Worm (Caenorhabditis elegans): ENCODE data around the gene tbp-1.

Gene tbp-1

ce11 chrIII:7335220-7335619 lies 48.6 kb upstream of the tbp-1 start, which contains the start of gene F56C9.10 (continued):
- peak; percentile 82 for TF ChIP-seq ceh-20 (GFP tag; IDR thresholded peaks at IDR 0.05)
- peak; percentile 76 for TF ChIP-seq tra-1 (GFP tag; IDR thresholded peaks at IDR 0.05)
- no peak for TF ChIP-seq madf-5 (GFP tag; IDR thresholded peaks at IDR 0.05)
- peak; percentile 95 for TF ChIP-seq mep-1 (tag; optimal IDR thresholded peaks at IDR 0.05)
- TF ChIP-seq hlh-30 (tag; optimal IDR thresholded peaks at IDR 0.05; ENCODE audit: insufficient read depth): peak; percentile 100
- TF ChIP-seq cey-2 (tag; optimal IDR thresholded peaks at IDR 0.05; ENCODE audit: borderline replicate concordance, insufficient read depth): peak; percentile 89
- no peak for TF ChIP-seq lim-7 (GFP tag; IDR thresholded peaks at IDR 0.05)
- peak; percentile 91 to 99 for TF ChIP-seq mdl-1 (tag; optimal IDR thresholded peaks at IDR 0.05)
- TF ChIP-seq ceh-62 (tag; optimal IDR thresholded peaks at IDR 0.05): no peak
- TF ChIP-seq mes-2 (tag; optimal IDR thresholded peaks at IDR 0.05; ENCODE audit: poor library complexity, severe bottlenecking): peak; percentile 77
- TF ChIP-seq zip-2 (tag; optimal IDR thresholded peaks at IDR 0.05): no peak
- no peak for TF ChIP-seq daf-19 (GFP tag; conservative IDR thresholded peaks at IDR 0.05)
- TF ChIP-seq nhr-102 (tag; optimal IDR thresholded peaks at IDR 0.05): peak; percentile 72
- TF ChIP-seq sdz-12 (GFP tag; optimal IDR thresholded peaks at IDR 0.05): no peak
- TF ChIP-seq mxl-2 (GFP tag; conservative IDR thresholded peaks at IDR 0.05): 0 out of 2 replicates have a peak, but pooled peaks have one; percentile 18
- no peak for TF ChIP-seq nhr-42 (GFP tag; IDR thresholded peaks at IDR 0.05)
- peak; percentile 35 for TF ChIP-seq lin-13 (GFP tag; optimal IDR thresholded peaks at IDR 0.05)
- no peak for TF ChIP-seq fos-1 (tag; optimal IDR thresholded peaks at IDR 0.05)
- TF ChIP-seq unc-39 (tag; optimal IDR thresholded peaks at IDR 0.05): no peak
- no peak for TF ChIP-seq spr-3 (GFP tag; optimal IDR thresholded peaks at IDR 0.05)
- TF ChIP-seq nhr-10 (tag; optimal IDR thresholded peaks at IDR 0.05): no peak
- TF ChIP-seq lir-3 (tag; optimal IDR thresholded peaks at IDR 0.05): no peak
- TF ChIP-seq nhr-11 (tag; optimal IDR thresholded peaks at IDR 0.05): peak; percentile 89
- no peak for TF ChIP-seq egl-27 (tag; optimal IDR thresholded peaks at IDR 0.05)
- TF ChIP-seq jun-1 (tag; optimal IDR thresholded peaks at IDR 0.05): no peak
- peak in 1 of 2 experiments; percentile 65 for TF ChIP-seq daf-16 (GFP tag; optimal IDR thresholded peaks at IDR 0.05)
- peak; percentile 38 for TF ChIP-seq daf-16 (tag; optimal IDR thresholded peaks at IDR 0.05)
- TF ChIP-seq D1046.2 (GFP tag; IDR thresholded peaks at IDR 0.05): no peak
- no peak for TF ChIP-seq lin-15B (tag; optimal IDR thresholded peaks at IDR 0.05)
- peak; percentile 77 to 89 for TF ChIP-seq lsy-2 (tag; optimal IDR thresholded peaks at IDR 0.05)
- no peak for TF ChIP-seq lin-39 (tag; optimal IDR thresholded peaks at IDR 0.05)
- TF ChIP-seq zag-1 (tag; optimal IDR thresholded peaks at IDR 0.05): no peak
- 0 out of 2 replicates have a peak, but pooled peaks have one; percentile 30 for TF ChIP-seq Y105C5A.15 (GFP tag; IDR thresholded peaks at IDR 0.05)
- peak; percentile 84 for TF ChIP-seq hmg-1.1 (GFP tag; IDR thresholded peaks at IDR 0.05)
- no peak for TF ChIP-seq ztf-11 (tag; optimal IDR thresholded peaks at IDR 0.05)
- TF ChIP-seq nhr-77 (tag; optimal IDR thresholded peaks at IDR 0.05): peak; percentile 83
- TF ChIP-seq saeg-2 (GFP tag; IDR thresholded peaks at IDR 0.05): 0 out of 2 replicates have a peak, but pooled peaks have one; percentile 38
- TF ChIP-seq arid-1 (GFP tag; conservative IDR thresholded peaks at IDR 0.05): peak; percentile 64; the same call in 1 of the 2 replicates
- TF ChIP-seq skn-1 (tag; optimal IDR thresholded peaks at IDR 0.05): no peak
- no peak for TF ChIP-seq R02D3.7 (tag; optimal IDR thresholded peaks at IDR 0.05)
- no peak for TF ChIP-seq Y48G9A.11 (GFP tag; IDR thresholded peaks at IDR 0.05)
- TF ChIP-seq ceh-44 (GFP tag; IDR thresholded peaks at IDR 0.05): no peak
- no peak for TF ChIP-seq nhr-111 (GFP tag; optimal IDR thresholded peaks at IDR 0.05)
- TF ChIP-seq dmd-9 (GFP tag; IDR thresholded peaks at IDR 0.05): no peak
- TF ChIP-seq spr-1 (tag; optimal IDR thresholded peaks at IDR 0.05): peak; percentile 47
- no peak for TF ChIP-seq Y5F2A.4 (GFP tag; optimal IDR thresholded peaks at IDR 0.05)
- no peak; the same call in none of the 2 replicates for TF ChIP-seq ctbp-1 (GFP tag; IDR thresholded peaks at IDR 0.05)
- no peak for TF ChIP-seq fkh-10 (GFP tag; optimal IDR thresholded peaks at IDR 0.05)
- TF ChIP-seq mxl-3 (GFP tag; optimal IDR thresholded peaks at IDR 0.05): peak; percentile 94
- no peak for TF ChIP-seq php-3 (GFP tag; IDR thresholded peaks at IDR 0.05)
- TF ChIP-seq dve-1 (tag; optimal IDR thresholded peaks at IDR 0.05; ENCODE audit: insufficient read depth): peak; percentile 90
